Fruit fly (Drosophila melanogaster): ENCODE measurements around the gene Rim.

Gene Rim

dm6 chr3R:17919108-17919882, 2.9 kb upstream of the Rim start, which contains the start of gene cpo (continued):
- TF ChIP-seq CG1024 (GFP tag; IDR thresholded peaks at IDR 0.05) (peak; percentile 86), Optix (GFP tag; IDR thresholded peaks at IDR 0.05) (peak; percentile 92), CG7839 (tag; optimal IDR thresholded peaks at IDR 0.05) (peak; percentile 87), dysf (GFP tag; IDR thresholded peaks at IDR 0.05) (peak; percentile 83), CG12155 (GFP tag; optimal IDR thresholded peaks at IDR 0.05) (peak; percentile 51), Bteb2 (GFP tag; optimal IDR thresholded peaks at IDR 0.05) (peak; percentile 63), CG11695 (GFP tag; IDR thresholded peaks at IDR 0.05) (peak; percentile 71), pho (GFP tag; optimal IDR thresholded peaks at IDR 0.05) (peak; percentile 79), otp (GFP tag; IDR thresholded peaks at IDR 0.05) (peak; percentile 92), CG14965 (GFP tag; optimal IDR thresholded peaks at IDR 0.05; ENCODE audit: borderline replicate concordance) (peak; percentile 18), twi (tag; optimal IDR thresholded peaks at IDR 0.05) (peak; percentile 73), CG6175 (GFP tag; IDR thresholded peaks at IDR 0.05) (peak; percentile 83), CG9817 (tag; optimal IDR thresholded peaks at IDR 0.05) (peak; percentile 89), odd (GFP tag; optimal IDR thresholded peaks at IDR 0.05) (peak; percentile 92), CG12942 (GFP tag; optimal IDR thresholded peaks at IDR 0.05) (peak; percentile 64), CG7357 (GFP tag; IDR thresholded peaks at IDR 0.05) (peak; percentile 49; the same call in 2 of the 3 replicates), CG15514 (GFP tag; optimal IDR thresholded peaks at IDR 0.05) (peak; percentile 91), Med (GFP tag) (peak; percentile 99), MESR4 (GFP tag; optimal IDR thresholded peaks at IDR 0.05) (peak; percentile 37), Sox100B (GFP tag; optimal IDR thresholded peaks at IDR 0.05) (peak; percentile 83), Ssrp (tag; optimal IDR thresholded peaks at IDR 0.05) (peak; percentile 75), tll (GFP tag; optimal IDR thresholded peaks at IDR 0.05) (no peak), wek (GFP tag; optimal IDR thresholded peaks at IDR 0.05) (peak; percentile 93), HHEX (GFP tag; optimal IDR thresholded peaks at IDR 0.05) (peak; percentile 95), CG17912 (GFP tag; optimal IDR thresholded peaks at IDR 0.05) (peak; percentile 98), mld (GFP tag; IDR thresholded peaks at IDR 0.05; ENCODE audit: partially characterized antibody) (no peak), Drgx (GFP tag; IDR thresholded peaks at IDR 0.05) (peak; percentile 18; the same call in 1 of the 2 replicates), sc (optimal IDR thresholded peaks at IDR 0.05) (no peak), sc (GFP tag; optimal IDR thresholded peaks at IDR 0.05) (peak; percentile 90), CG14014 (GFP tag; IDR thresholded peaks at IDR 0.05) (peak; percentile 81; the same call in 1 of the 2 replicates), gfzf (GFP tag; optimal IDR thresholded peaks at IDR 0.05) (peak; percentile 16), CG7786 (GFP tag; optimal IDR thresholded peaks at IDR 0.05) (peak; percentile 70), Vsx1 (GFP tag; optimal IDR thresholded peaks at IDR 0.05) (peak; percentile 93), CG9797 (GFP tag; optimal IDR thresholded peaks at IDR 0.05) (peak; percentile 43), CG15269 (tag; optimal IDR thresholded peaks at IDR 0.05) (peak; percentile 82), sim (GFP tag; IDR thresholded peaks at IDR 0.05) (peak; percentile 88), jing (GFP tag; optimal IDR thresholded peaks at IDR 0.05) (peak; percentile 84), exex (tag; optimal IDR thresholded peaks at IDR 0.05) (peak; percentile 32), trh (GFP tag; optimal IDR thresholded peaks at IDR 0.05) (peak; percentile 59), fd3F (GFP tag; optimal IDR thresholded peaks at IDR 0.05) (peak; percentile 81), CG18764 (GFP tag; optimal IDR thresholded peaks at IDR 0.05) (peak; percentile 76), Hmx (GFP tag; optimal IDR thresholded peaks at IDR 0.05) (no peak), crp (GFP tag; optimal IDR thresholded peaks at IDR 0.05) (peak in 1 of 2 experiments; percentile 55), Trl (optimal IDR thresholded peaks at IDR 0.05) (peak; percentile 40 to 56), Trl (GFP tag; optimal IDR thresholded peaks at IDR 0.05) (peak; percentile 75), Stat92E (GFP tag; optimal IDR thresholded peaks at IDR 0.05) (no peak), trem (tag; optimal IDR thresholded peaks at IDR 0.05) (peak; percentile 72), CG17612 (GFP tag; IDR thresholded peaks at IDR 0.05) (peak; percentile 76)
